Worm (Caenorhabditis elegans) whole organism, L2 larva: ENCODE data around the gene Y17G9B.5.
A peak's percentile ranks its signal among the peaks of the same experiment; 100 is the strongest.
"Not testable (repeated sequence)": the region's sequence is repeated elsewhere in the genome, so short reads cannot be mapped to it uniquely, and the experiment has no call there.

Experiments used
- R02D3.7 ChIP-seq: fragments of 150-350 bp; optimal IDR thresholded peaks from 2 replicates; lab custom pipeline; 2014; ENCODE audit warnings: missing biosample characterization, missing genetic modification characterization
- ZK546.5 ChIP-seq: sonication (generic microtip); optimal IDR thresholded peaks from 2 replicates; lab custom pipeline; 2017; ENCODE audit warnings: missing biosample characterization, missing genetic modification characterization
- ceh-82 ChIP-seq: fragments of 150-350 bp; optimal IDR thresholded peaks from 2 replicates; lab custom pipeline; 2014; ENCODE audit warnings: missing biosample characterization, missing genetic modification characterization
- lin-13 ChIP-seq: fragments of 150-350 bp; optimal IDR thresholded peaks from 2 replicates; lab custom pipeline; 2014; ENCODE audit warnings: missing biosample characterization, missing genetic modification reagents, missing genetic modification characterization
- lsy-2 ChIP-seq, 2 experiments: fragments of 150-350 bp in 1 of 2; sonication (generic microtip) in 1 of 2; optimal IDR thresholded peaks; 2 replicates each; lab custom pipeline; 2014 to 2017; ENCODE audit warnings: missing biosample characterization in 2 of 2, missing genetic modification characterization in 2 of 2
- nhr-12 ChIP-seq: fragments of 150-350 bp; optimal IDR thresholded peaks from 2 replicates; lab custom pipeline; 2014; ENCODE audit warnings: missing biosample characterization, missing genetic modification characterization
- nhr-25 ChIP-seq: fragments of 150-350 bp; sonication (generic microtip); optimal IDR thresholded peaks from 3 replicates; lab custom pipeline; 2014; ENCODE audit warnings: missing biosample characterization, missing genetic modification characterization
- unc-39 ChIP-seq: fragments of 150-350 bp; optimal IDR thresholded peaks from 2 replicates; lab custom pipeline; 2014; ENCODE audit warnings: missing biosample characterization, missing genetic modification characterization

ce11 chrIV:4725478-4725920 lies 24.5 kb upstream of the Y17G9B.5 start:
- not testable (repeated sequence) for TF ChIP-seq unc-39; nhr-12 (tag; lab: Kevin White, UChicago); ceh-82 (tag; lab: Kevin White, UChicago)
- TF ChIP-seq lin-13 (peak; percentile 68), nhr-25 (peak; percentile 65), lsy-2 (tag; optimal IDR thresholded peaks at IDR 0.05; lab: Kevin White, UChicago) (peak; percentile 95 to 98), R02D3.7 (peak; percentile 21), ZK546.5 (tag; lab: Kevin White, UChicago) (peak; percentile 74)
